Worm (Caenorhabditis elegans) whole organism, L3 larva: ENCODE results near the gene trip-4.
"Not testable (repeated sequence)": the region's sequence is repeated elsewhere in the genome, so short reads cannot be mapped to it uniquely, and the experiment has no call there.

Experiments used
- R02D3.7 ChIP-seq: fragments of 150-350 bp; optimal IDR thresholded peaks from 2 replicates; lab custom pipeline; 2014; ENCODE audit warnings: missing biosample characterization, missing genetic modification characterization
- ZK546.5 ChIP-seq: sonication (generic microtip); optimal IDR thresholded peaks from 2 replicates; lab custom pipeline; 2017; ENCODE audit warnings: missing biosample characterization, missing genetic modification characterization
- aly-2 ChIP-seq: fragments of 150-350 bp; optimal IDR thresholded peaks from 2 replicates; lab custom pipeline; 2014; ENCODE audit warnings: missing biosample characterization, missing genetic modification characterization
- ama-1 ChIP-seq: fragments of 150-350 bp; optimal IDR thresholded peaks from 2 replicates; lab custom pipeline; 2018
- ceh-82 ChIP-seq: fragments of 150-350 bp; optimal IDR thresholded peaks from 2 replicates; lab custom pipeline; 2014; ENCODE audit warnings: missing biosample characterization, missing genetic modification characterization
- ceh-9 ChIP-seq: sonication (generic microtip); optimal IDR thresholded peaks from 2 replicates; lab custom pipeline; 2018; ENCODE audit warnings: missing biosample characterization, missing genetic modification characterization
- daf-12 ChIP-seq: fragments of 150-350 bp; optimal IDR thresholded peaks from 2 replicates; lab custom pipeline; 2014; ENCODE audit warnings: missing biosample characterization, missing genetic modification reagents, missing genetic modification characterization
- egl-27 ChIP-seq: sonication (generic microtip); optimal IDR thresholded peaks from 4 replicates; lab custom pipeline; 2017; ENCODE audit warnings: missing biosample characterization, missing genetic modification reagents, missing genetic modification characterization
- egl-5 ChIP-seq: fragments of 150-350 bp; optimal IDR thresholded peaks from 2 replicates; lab custom pipeline; 2017; ENCODE audit warnings: missing biosample characterization, missing genetic modification reagents, missing genetic modification characterization, inconsistent platforms
- elt-1 ChIP-seq: fragments of 150-350 bp; optimal IDR thresholded peaks from 2 replicates; lab custom pipeline; 2014; ENCODE audit warnings: missing biosample characterization, missing genetic modification characterization
- elt-2 ChIP-seq: sonication (generic microtip); optimal IDR thresholded peaks from 2 replicates; lab custom pipeline; 2016; ENCODE audit warnings: missing genetic modification reagents, mild to moderate bottlenecking, missing genetic modification characterization, missing compliant biosample characterization
- elt-3 ChIP-seq, 3 experiments: fragments of 150-350 bp in 1 of 3; sonication (generic microtip) in 2 of 3; optimal IDR thresholded peaks; 2 replicates in 2 of 3; 4 replicates in 1 of 3; lab custom pipeline; 2014 to 2017; ENCODE audit warnings: missing biosample characterization in 3 of 3, missing genetic modification characterization in 3 of 3
- fkh-10 ChIP-seq: sonication (generic microtip); optimal IDR thresholded peaks from 2 replicates; lab custom pipeline; 2017; ENCODE audit warnings: missing biosample characterization, missing genetic modification reagents, missing genetic modification characterization
- fkh-2 ChIP-seq: fragments of 150-350 bp; optimal IDR thresholded peaks from 2 replicates; lab custom pipeline; 2014; ENCODE audit warnings: missing biosample characterization, missing genetic modification reagents, missing genetic modification characterization
- fos-1 ChIP-seq: fragments of 150-350 bp; optimal IDR thresholded peaks from 2 replicates; lab custom pipeline; 2014; ENCODE audit warnings: missing biosample characterization, missing genetic modification characterization
- hmg-11 ChIP-seq: sonication (generic microtip); optimal IDR thresholded peaks from 2 replicates; lab custom pipeline; 2016; ENCODE audit warnings: missing genetic modification characterization, missing compliant biosample characterization
- jun-1 ChIP-seq: fragments of 150-350 bp; optimal IDR thresholded peaks from 2 replicates; lab custom pipeline; 2014; ENCODE audit warnings: missing biosample characterization, missing genetic modification reagents, missing genetic modification characterization
- lin-15B ChIP-seq: fragments of 150-350 bp; optimal IDR thresholded peaks from 2 replicates; lab custom pipeline; 2014; ENCODE audit warnings: missing biosample characterization, missing genetic modification characterization
- lin-39 ChIP-seq: fragments of 150-350 bp; optimal IDR thresholded peaks from 2 replicates; lab custom pipeline; 2018; ENCODE audit warnings: missing biosample characterization, missing genetic modification reagents, missing genetic modification characterization
- mdl-1 ChIP-seq: fragments of 150-350 bp; optimal IDR thresholded peaks from 2 replicates; lab custom pipeline; 2014; ENCODE audit warnings: missing biosample characterization, missing genetic modification characterization
- nfya-1 ChIP-seq: sonication (generic microtip); optimal IDR thresholded peaks from 2 replicates; lab custom pipeline; 2017; ENCODE audit warnings: missing genetic modification characterization, mild to moderate bottlenecking, missing compliant biosample characterization, antibody characterized with exemption, moderate library complexity; ENCODE audit not compliant: insufficient read depth
- nhr-11 ChIP-seq: fragments of 150-350 bp; optimal IDR thresholded peaks from 2 replicates; lab custom pipeline; 2014; ENCODE audit warnings: missing biosample characterization, missing genetic modification characterization
- nhr-12 ChIP-seq: fragments of 150-350 bp; optimal IDR thresholded peaks from 2 replicates; lab custom pipeline; 2014; ENCODE audit warnings: missing biosample characterization, missing genetic modification characterization
- nhr-23 ChIP-seq: fragments of 150-350 bp; optimal IDR thresholded peaks from 2 replicates; lab custom pipeline; 2014; ENCODE audit warnings: missing biosample characterization, missing genetic modification reagents, missing genetic modification characterization
- nhr-237 ChIP-seq: fragments of 150-350 bp; optimal IDR thresholded peaks from 2 replicates; lab custom pipeline; 2014; ENCODE audit warnings: missing biosample characterization, missing genetic modification characterization
- nhr-25 ChIP-seq: sonication (generic microtip); optimal IDR thresholded peaks from 2 replicates; lab custom pipeline; 2017; ENCODE audit warnings: missing biosample characterization, missing genetic modification characterization
- nhr-28 ChIP-seq: fragments of 150-350 bp; optimal IDR thresholded peaks from 2 replicates; lab custom pipeline; 2014; ENCODE audit warnings: missing biosample characterization, missing genetic modification characterization
- nhr-43 ChIP-seq: sonication (generic microtip); optimal IDR thresholded peaks from 2 replicates; lab custom pipeline; 2016; ENCODE audit warnings: mild to moderate bottlenecking, missing genetic modification characterization, missing compliant biosample characterization; ENCODE audit not compliant: poor library complexity, severe bottlenecking
- nhr-67 ChIP-seq: fragments of 150-350 bp; optimal IDR thresholded peaks from 2 replicates; lab custom pipeline; 2014; ENCODE audit warnings: missing biosample characterization, missing genetic modification characterization
- nhr-77 ChIP-seq: fragments of 150-350 bp; optimal IDR thresholded peaks from 2 replicates; lab custom pipeline; 2014; ENCODE audit warnings: missing biosample characterization, missing genetic modification characterization
- pha-4 ChIP-seq: fragments of 150-350 bp; optimal IDR thresholded peaks from 2 replicates; lab custom pipeline; 2014; ENCODE audit warnings: missing biosample characterization, missing genetic modification reagents, missing genetic modification characterization
- pqm-1 ChIP-seq: fragments of 150-350 bp; optimal IDR thresholded peaks from 2 replicates; lab custom pipeline; 2017; ENCODE audit warnings: missing biosample characterization, missing genetic modification characterization, inconsistent platforms
- sea-2 ChIP-seq: fragments of 150-350 bp; sonication (generic microtip); optimal IDR thresholded peaks from 4 replicates; lab custom pipeline; 2014; ENCODE audit warnings: missing biosample characterization, missing genetic modification reagents, missing genetic modification characterization
- skn-1 ChIP-seq: fragments of 150-350 bp; optimal IDR thresholded peaks from 2 replicates; lab custom pipeline; 2014; ENCODE audit warnings: missing biosample characterization, missing genetic modification characterization
- snpc-4 ChIP-seq: fragments of 150-350 bp; optimal IDR thresholded peaks from 2 replicates; lab custom pipeline; 2014; ENCODE audit warnings: missing biosample characterization, missing genetic modification characterization
- tbx-2 ChIP-seq: sonication (generic microtip); optimal IDR thresholded peaks from 2 replicates; lab custom pipeline; 2016; ENCODE audit warnings: mild to moderate bottlenecking, missing genetic modification characterization, missing compliant biosample characterization
- unc-39 ChIP-seq: sonication (generic microtip); optimal IDR thresholded peaks from 4 replicates; lab custom pipeline; 2017; ENCODE audit warnings: missing biosample characterization, missing genetic modification characterization
- ztf-11 ChIP-seq: fragments of 150-350 bp; optimal IDR thresholded peaks from 2 replicates; lab custom pipeline; 2014; ENCODE audit warnings: missing biosample characterization, missing genetic modification characterization
- ztf-4 ChIP-seq: fragments of 150-350 bp; optimal IDR thresholded peaks from 2 replicates; lab custom pipeline; 2014; ENCODE audit warnings: missing biosample characterization, missing genetic modification characterization

The trip-4 gene

DNA sequence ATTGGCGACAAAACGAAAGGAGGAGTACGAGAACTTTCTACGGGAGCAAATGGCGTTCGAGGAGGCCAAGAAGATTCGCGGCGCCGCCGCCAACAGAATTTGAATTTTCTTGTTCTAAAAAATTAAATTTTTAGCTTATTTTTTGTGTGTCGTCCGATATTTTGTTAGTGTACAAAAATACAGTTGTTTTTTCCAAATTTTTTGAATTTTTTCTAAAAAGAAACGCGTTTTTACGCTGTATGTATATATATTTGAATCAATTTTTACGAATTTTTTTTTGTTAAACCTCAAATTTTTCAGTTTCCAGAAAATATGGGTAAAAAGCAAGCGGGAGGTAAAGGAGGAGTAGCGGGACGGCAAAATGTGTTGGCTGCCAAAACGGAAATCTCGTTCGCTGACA lies at the start of gene trip-4:
trip-4 (plus strand) TSS at position 301 of the 400 bp plus-strand sequence.
- no peak for TF ChIP-seq egl-5 (tag; lab: Kevin White, UChicago)
- TF ChIP-seq ztf-11 (tag; lab: Kevin White, UChicago): no peak
- TF ChIP-seq nhr-25 (tag; lab: Kevin White, UChicago): no peak
- TF ChIP-seq elt-3 (tag; optimal IDR thresholded peaks at IDR 0.05; lab: Kevin White, UChicago): no peak
- no peak for TF ChIP-seq fkh-2
- TF ChIP-seq snpc-4: no peak
- no peak for TF ChIP-seq nhr-23
- TF ChIP-seq unc-39 (tag; lab: Kevin White, UChicago): no peak
- TF ChIP-seq sea-2 (GFP tag; lab: Kevin White, UChicago): no peak
- TF ChIP-seq skn-1 (tag; lab: Kevin White, UChicago): no peak
- TF ChIP-seq egl-27 (tag; lab: Kevin White, UChicago): no peak
- no peak for TF ChIP-seq fkh-10 (GFP tag; lab: Kevin White, UChicago)
- no peak for TF ChIP-seq daf-12 (tag; lab: Kevin White, UChicago)
- no peak for TF ChIP-seq nhr-67 (tag; lab: Kevin White, UChicago)
- TF ChIP-seq pha-4 (tag; lab: Kevin White, UChicago): no peak
- no peak for TF ChIP-seq aly-2
- TF ChIP-seq ztf-4 (tag; lab: Kevin White, UChicago): no peak
- no peak for TF ChIP-seq lin-39
- no peak for TF ChIP-seq pqm-1 (tag; lab: Kevin White, UChicago)
- TF ChIP-seq tbx-2: no peak

ce11 chrII:14992598-14992997 lies 46.6 kb upstream of the trip-4 start, which contains the start of gene Y53F4B.7:
Gene Y53F4B.7, plus strand, starts transcription at chrII:14992898.
- TF ChIP-seq ztf-11 (tag; lab: Kevin White, UChicago); jun-1 (tag; lab: Kevin White, UChicago); tbx-2: not testable (repeated sequence)

DNA sequence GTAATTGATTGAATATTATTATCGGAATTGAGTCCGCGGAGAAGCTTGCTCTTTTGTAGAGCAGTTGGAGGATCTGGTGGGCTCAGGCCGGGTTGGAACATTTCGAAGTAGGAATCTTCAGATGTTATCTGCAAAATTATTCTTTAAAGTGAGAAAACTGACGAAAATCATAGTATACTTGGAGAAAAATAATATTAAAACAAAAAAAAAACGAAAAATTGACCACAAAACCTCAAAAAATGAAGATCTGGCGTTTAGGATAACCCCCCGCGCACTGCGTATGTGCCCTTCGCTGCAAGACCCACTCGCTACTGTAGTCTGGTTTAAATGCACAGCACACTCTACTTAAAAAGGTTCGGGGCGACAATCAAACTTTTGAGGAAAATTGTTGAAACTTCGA lies 35.8 kb upstream of the trip-4 start, which contains the start of gene Y53F4B.10:
Y53F4B.10 (minus strand) TSS at position 101 of the 400 bp plus-strand sequence.
- TF ChIP-seq tbx-2 (no peak), nhr-12 (tag; lab: Kevin White, UChicago) (no peak), nhr-43 (tag; lab: Kevin White, UChicago) (no peak), egl-27 (tag; lab: Kevin White, UChicago) (no peak), mdl-1 (tag; lab: Kevin White, UChicago) (no peak), lin-39 (no peak)

ce11 chrII:15004538-15004937 lies 34.7 kb upstream of the trip-4 start:
- TF ChIP-seq ama-1 (no peak), nhr-28 (no peak), lin-15B (tag; lab: Kevin White, UChicago) (peak; percentile 34), R02D3.7 (tag; lab: Kevin White, UChicago) (peak; percentile 36), fkh-2 (no peak), unc-39 (tag; lab: Kevin White, UChicago) (no peak), nhr-77 (tag; lab: Kevin White, UChicago) (no peak)
- TF ChIP-seq, all 47 proteins: peak for 2

- TF ChIP-seq nhr-23 (no peak), aly-2 (no peak), elt-1 (tag; lab: Kevin White, UChicago) (no peak), ceh-9 (tag; lab: Kevin White, UChicago) (no peak), nhr-43 (tag; lab: Kevin White, UChicago) (no peak), fos-1 (tag; lab: Kevin White, UChicago) (no peak), nhr-11 (tag; lab: Kevin White, UChicago) (no peak), ceh-82 (tag; lab: Kevin White, UChicago) (no peak), nhr-28 (no peak), nfya-1 (tag; lab: Kevin White, UChicago) (no peak), R02D3.7 (tag; lab: Kevin White, UChicago) (no peak), nhr-237 (tag; lab: Kevin White, UChicago) (no peak), elt-2 (tag; lab: Kevin White, UChicago) (no peak), elt-3 (tag; optimal IDR thresholded peaks at IDR 0.05; lab: Kevin White, UChicago) (no peak), nhr-25 (tag; lab: Kevin White, UChicago) (no peak), hmg-11 (tag; lab: Kevin White, UChicago) (no peak), daf-12 (tag; lab: Kevin White, UChicago) (no peak), ZK546.5 (tag; lab: Kevin White, UChicago) (no peak)
- TF ChIP-seq, all 47 proteins: peak for 0
Observed at ce11 chrII:15005118-15005517, 34.1 kb upstream of the trip-4 start.
